Worm (Caenorhabditis elegans): ENCODE measurements around the gene srab-10.

DNA sequence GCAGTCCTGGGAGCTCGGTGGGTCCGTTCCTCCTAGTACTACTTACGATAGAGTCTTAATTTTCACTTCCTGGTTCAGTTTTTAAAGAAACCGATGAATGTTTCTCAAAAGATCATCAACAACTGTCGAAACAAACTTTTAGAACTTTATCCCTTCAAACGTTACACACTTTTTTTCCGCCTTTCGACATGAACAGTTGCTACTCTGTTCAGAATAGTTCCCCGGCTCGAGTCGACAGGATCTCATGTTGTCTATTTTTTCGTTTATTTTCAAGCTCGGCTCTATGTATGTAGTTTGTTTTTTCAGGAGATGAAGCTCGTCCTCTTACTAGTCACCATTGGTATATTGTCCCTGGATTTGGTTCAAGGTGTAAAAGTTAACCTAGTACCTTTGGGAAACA lies 12.4 kb upstream of the srab-10 start, which contains the start of gene exh-1:
- TF ChIP-seq W03F9.2 (tag; optimal IDR thresholded peaks at IDR 0.05) = no peak
- TF ChIP-seq him-1 (tag; optimal IDR thresholded peaks at IDR 0.05) = no peak
- TF ChIP-seq dao-5 (tag; optimal IDR thresholded peaks at IDR 0.05) = no peak
